Fruit fly (Drosophila melanogaster) S2 (cell line): ENCODE measurements around the gene Taf10.

Source experiments
- CG8478 ChIP-seq: fragments of >200 bp; optimal IDR thresholded peaks from 2 replicates; lab custom pipeline; 2018
- CTCF ChIP-seq, 2 experiments: fragments of >200 bp; optimal IDR thresholded peaks; 2 replicates each; lab custom pipeline; 2018

DNA sequence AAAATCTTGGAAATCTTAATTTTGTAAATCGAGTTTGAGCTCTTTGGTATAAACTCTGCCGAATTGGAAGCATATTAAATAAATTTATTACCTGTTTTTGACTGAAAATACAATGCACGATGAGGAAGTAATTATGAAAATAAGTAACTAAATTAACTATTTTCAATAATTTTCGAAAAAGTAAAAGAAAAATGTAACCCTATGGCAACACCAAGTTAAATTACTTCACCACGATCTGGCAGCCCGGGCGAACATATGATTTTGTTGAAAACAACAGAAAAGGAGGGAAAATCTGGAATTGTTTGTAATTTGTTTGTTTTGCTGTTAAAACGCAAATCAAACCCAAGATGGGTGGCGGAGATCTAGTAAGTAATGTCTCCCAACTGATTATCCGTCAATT lies 22.8 kb upstream of the Taf10 start, which contains the start of the genes CG9961 and Cwc25:
- TF ChIP-seq CTCF (optimal IDR thresholded peaks at IDR 0.05; lab: Kevin White, UChicago), result no peak
- TF ChIP-seq CG8478 (lab: Kevin White, UChicago), result no peak
